Fruit fly (Drosophila melanogaster) whole organism, embryonic: ENCODE data around the gene CG42814.

Experiments used
- ATbp ChIP-seq: fragments of 200-800 bp; sonication (Bioruptor generic); optimal IDR thresholded peaks from 2 replicates; lab custom pipeline; 2017; ENCODE audit warnings: missing biosample characterization, mild to moderate bottlenecking, missing genetic modification characterization, missing genetic modification reagents
- B-H2 ChIP-seq: fragments of 200-800 bp; sonication (Bioruptor generic); optimal IDR thresholded peaks from 2 replicates; lab custom pipeline; 2018; ENCODE audit warnings: missing biosample characterization, mild to moderate bottlenecking, missing genetic modification characterization
- BtbVII ChIP-seq: fragments of 200-800 bp; sonication (Bioruptor generic); optimal IDR thresholded peaks from 3 replicates; lab custom pipeline; 2017; ENCODE audit warnings: missing biosample characterization, mild to moderate bottlenecking, missing genetic modification characterization
- CG10147 ChIP-seq: fragments of 200-800 bp; sonication (Bioruptor generic); optimal IDR thresholded peaks from 2 replicates; lab custom pipeline; 2019; ENCODE audit warnings: missing biosample characterization, mild to moderate bottlenecking, missing genetic modification characterization, moderate library complexity
- CG10274 ChIP-seq: fragments of 200-800 bp; sonication (Bioruptor generic); optimal IDR thresholded peaks from 3 replicates; lab custom pipeline; 2017; ENCODE audit warnings: missing biosample characterization, mild to moderate bottlenecking, missing genetic modification characterization
- CG14667 ChIP-seq: fragments of 200-800 bp; sonication (Bioruptor generic); IDR thresholded peaks from 2 replicates; pipeline ENCODE4 v1.3.6; 2022; ENCODE audit warnings: missing biosample characterization, missing genetic modification characterization
- CG2116 ChIP-seq: fragments of 200-800 bp; sonication (Bioruptor generic); optimal IDR thresholded peaks from 3 replicates; lab custom pipeline; 2018; ENCODE audit warnings: missing biosample characterization, mild to moderate bottlenecking, missing genetic modification characterization
- CG31365 ChIP-seq: fragments of 200-800 bp; sonication (Bioruptor generic); optimal IDR thresholded peaks from 2 replicates; lab custom pipeline; 2018; ENCODE audit warnings: missing biosample characterization, mild to moderate bottlenecking, missing genetic modification characterization
- CG34224 ChIP-seq: fragments of 200-800 bp; sonication (Bioruptor generic); IDR thresholded peaks from 3 replicates; pipeline ENCODE4 v1.3.6; 2022; ENCODE audit warnings: missing biosample characterization, missing genetic modification characterization; ENCODE audit not compliant: partially characterized antibody
- CG7556 ChIP-seq: fragments of 200-800 bp; sonication (Bioruptor generic); optimal IDR thresholded peaks from 2 replicates; lab custom pipeline; 2017; ENCODE audit warnings: missing biosample characterization, mild to moderate bottlenecking, missing genetic modification characterization
- CG9876 ChIP-seq: fragments of 200-800 bp; sonication (Bioruptor generic); optimal IDR thresholded peaks from 2 replicates; lab custom pipeline; 2016; ENCODE audit warnings: missing biosample characterization, missing genetic modification characterization
- Dip2 ChIP-seq: fragments of 200-800 bp; sonication (Bioruptor generic); IDR thresholded peaks from 2 replicates; pipeline ENCODE4 v1.3.6; 2022; ENCODE audit warnings: missing biosample characterization, missing genetic modification characterization
- Dll ChIP-seq: fragments of 200-800 bp; sonication (Bioruptor generic); IDR thresholded peaks from 4 replicates; pipeline ENCODE4 v1.3.6; 2022; ENCODE audit warnings: missing biosample characterization, missing genetic modification characterization; ENCODE audit not compliant: partially characterized antibody
- Elba2 ChIP-seq: fragments of 200-800 bp; sonication (Bioruptor generic); optimal IDR thresholded peaks from 3 replicates; lab custom pipeline; 2016; ENCODE audit warnings: missing biosample characterization, missing genetic modification characterization
- Fer1 ChIP-seq: fragments of 200-800 bp; sonication (Bioruptor generic); optimal IDR thresholded peaks from 2 replicates; lab custom pipeline; 2017; ENCODE audit warnings: missing biosample characterization, mild to moderate bottlenecking, missing genetic modification characterization
- H2.0 ChIP-seq: fragments of 200-800 bp; sonication (Bioruptor generic); IDR thresholded peaks from 2 replicates; pipeline ENCODE4 v1.3.6; 2022; ENCODE audit warnings: missing biosample characterization, missing genetic modification characterization
- HLH4C ChIP-seq: fragments of 200-800 bp; sonication (Bioruptor generic); IDR thresholded peaks from 3 replicates; pipeline ENCODE4 v1.3.6; 2022; ENCODE audit warnings: missing biosample characterization, missing genetic modification characterization; ENCODE audit not compliant: partially characterized antibody
- HLH54F ChIP-seq: fragments of 200-800 bp; sonication (Bioruptor generic); optimal IDR thresholded peaks from 3 replicates; lab custom pipeline; 2016; ENCODE audit warnings: missing biosample characterization, missing genetic modification characterization
- Hmr ChIP-seq: fragments of 200-800 bp; sonication (Bioruptor generic); optimal IDR thresholded peaks from 3 replicates; lab custom pipeline; 2017; ENCODE audit warnings: mild to moderate bottlenecking, missing biosample characterization, missing genetic modification reagents, missing genetic modification characterization
- Hr51 ChIP-seq, 2 experiments: fragments of 200-800 bp; sonication (Bioruptor generic); optimal IDR thresholded peaks; 2 replicates in 1 of 2; 3 replicates in 1 of 2; lab custom pipeline; 2016 to 2018; ENCODE audit warnings: missing biosample characterization in 2 of 2, missing genetic modification characterization in 2 of 2, mild to moderate bottlenecking in 1 of 2, moderate library complexity in 1 of 2
- Jarid2 ChIP-seq: fragments of 200-800 bp; sonication (Bioruptor generic); optimal IDR thresholded peaks from 3 replicates; lab custom pipeline; 2017; ENCODE audit warnings: mild to moderate bottlenecking, missing biosample characterization, missing genetic modification reagents, missing genetic modification characterization
- Lhr ChIP-seq: fragments of 200-800 bp; sonication (Bioruptor generic); optimal IDR thresholded peaks from 3 replicates; lab custom pipeline; 2017; ENCODE audit warnings: mild to moderate bottlenecking, missing biosample characterization, missing genetic modification reagents, missing genetic modification characterization
- Myb ChIP-seq: fragments of 200-800 bp; sonication (Bioruptor generic); optimal IDR thresholded peaks from 2 replicates; lab custom pipeline; 2016; ENCODE audit warnings: missing biosample characterization, missing genetic modification characterization
- Nf-YB ChIP-seq: fragments of 200-800 bp; sonication (Bioruptor generic); optimal IDR thresholded peaks from 3 replicates; lab custom pipeline; 2019; ENCODE audit warnings: missing biosample characterization, mild to moderate bottlenecking, missing genetic modification characterization, moderate library complexity
- Side ChIP-seq: fragments of 200-800 bp; sonication (Bioruptor generic); optimal IDR thresholded peaks from 2 replicates; lab custom pipeline; 2016; ENCODE audit warnings: missing biosample characterization, missing genetic modification characterization
- Sin3A ChIP-seq: fragments of >200 bp; optimal IDR thresholded peaks from 2 replicates; lab custom pipeline; 2018
- Spps ChIP-seq: fragments of 200-800 bp; sonication (Bioruptor generic); optimal IDR thresholded peaks from 2 replicates; lab custom pipeline; 2018; ENCODE audit warnings: missing biosample characterization, mild to moderate bottlenecking, missing genetic modification characterization
- Sry-β ChIP-seq: fragments of 200-800 bp; sonication (Bioruptor generic); optimal IDR thresholded peaks from 2 replicates; lab custom pipeline; 2018; ENCODE audit warnings: missing biosample characterization, mild to moderate bottlenecking, missing genetic modification characterization, moderate library complexity
- Sry-δ ChIP-seq: fragments of 200-800 bp; sonication (Bioruptor generic); optimal IDR thresholded peaks from 2 replicates; lab custom pipeline; 2016; ENCODE audit warnings: missing biosample characterization, missing genetic modification characterization
- Ssrp ChIP-seq: fragments of 200-800 bp; sonication (Bioruptor generic); optimal IDR thresholded peaks from 2 replicates; lab custom pipeline; 2018; ENCODE audit warnings: missing biosample characterization, mild to moderate bottlenecking, missing genetic modification characterization, moderate library complexity
- Usf ChIP-seq: fragments of 200-800 bp; sonication (Bioruptor generic); optimal IDR thresholded peaks from 2 replicates; lab custom pipeline; 2017; ENCODE audit warnings: missing genotype, missing biosample characterization, missing genetic modification characterization
- Xbp1 ChIP-seq: fragments of 200-800 bp; sonication (Bioruptor generic); optimal IDR thresholded peaks from 3 replicates; lab custom pipeline; 2016; ENCODE audit warnings: missing biosample characterization, mild to moderate bottlenecking, missing genetic modification characterization
- aop ChIP-seq: fragments of 200-800 bp; sonication (Bioruptor generic); IDR thresholded peaks from 2 replicates; pipeline ENCODE4 v1.3.6; 2022; ENCODE audit warnings: missing biosample characterization, missing genetic modification characterization
- cad ChIP-seq: fragments of >200 bp; optimal IDR thresholded peaks from 2 replicates; lab custom pipeline; 2017; ENCODE audit warnings: missing biosample characterization, missing genetic modification characterization
- cg ChIP-seq: fragments of 200-800 bp; sonication (Bioruptor generic); optimal IDR thresholded peaks from 3 replicates; lab custom pipeline; 2019; ENCODE audit warnings: missing biosample characterization, mild to moderate bottlenecking, missing genetic modification characterization, moderate library complexity
- chif ChIP-seq, 2 experiments: fragments of 200-800 bp; sonication (Bioruptor generic); optimal IDR thresholded peaks; 3 replicates each; lab custom pipeline; 2016; ENCODE audit warnings: missing biosample characterization in 2 of 2, missing genetic modification characterization in 2 of 2
- grau ChIP-seq: fragments of 200-800 bp; optimal IDR thresholded peaks from 3 replicates; lab custom pipeline; 2019; ENCODE audit warnings: missing biosample characterization, mild to moderate bottlenecking, missing genetic modification characterization, moderate library complexity
- hbn ChIP-seq: fragments of 200-800 bp; sonication (Bioruptor generic); IDR thresholded peaks from 2 replicates; pipeline ENCODE4 v1.3.6; 2022; ENCODE audit warnings: missing biosample characterization, missing genetic modification characterization; ENCODE audit not compliant: partially characterized antibody
- jigr1 ChIP-seq: fragments of 200-800 bp; sonication (Bioruptor generic); IDR thresholded peaks from 3 replicates; pipeline ENCODE4 v1.3.6; 2022; ENCODE audit warnings: missing biosample characterization, missing genetic modification characterization
- kni ChIP-seq: fragments of 200-800 bp; sonication (Bioruptor generic); optimal IDR thresholded peaks from 3 replicates; lab custom pipeline; 2017; ENCODE audit warnings: mild to moderate bottlenecking, missing biosample characterization, missing genetic modification reagents, missing genetic modification characterization
- knrl ChIP-seq: fragments of 200-800 bp; sonication (Bioruptor generic); IDR thresholded peaks from 3 replicates; pipeline ENCODE4 v1.3.6; 2022; ENCODE audit warnings: missing biosample characterization, missing genetic modification characterization; ENCODE audit not compliant: partially characterized antibody
- otp ChIP-seq: fragments of 200-800 bp; sonication (Bioruptor generic); IDR thresholded peaks from 3 replicates; pipeline ENCODE4, ENCODE4 v1.3.6; 2022; ENCODE audit warnings: missing biosample characterization, missing genetic modification characterization
- psq ChIP-seq: fragments of 200-800 bp; sonication (Bioruptor generic); optimal IDR thresholded peaks from 2 replicates; lab custom pipeline; 2017; ENCODE audit warnings: missing biosample characterization, missing genetic modification characterization
- pum ChIP-seq: fragments of 200-800 bp; sonication (Bioruptor generic); optimal IDR thresholded peaks from 2 replicates; lab custom pipeline; 2016; ENCODE audit warnings: missing biosample characterization, missing genetic modification characterization
- sens ChIP-seq: fragments of 200-800 bp; sonication (Bioruptor generic); peaks from one replicate; lab custom pipeline; 2016; ENCODE audit warnings: missing biosample characterization, missing genetic modification characterization
- shn ChIP-seq: fragments of 200-800 bp; sonication (Bioruptor generic); optimal IDR thresholded peaks from 3 replicates; lab custom pipeline; 2016; ENCODE audit warnings: missing biosample characterization, missing genetic modification characterization
- sug ChIP-seq: fragments of 200-800 bp; optimal IDR thresholded peaks from 2 replicates; lab custom pipeline; 2019; ENCODE audit warnings: missing biosample characterization, mild to moderate bottlenecking, missing genetic modification characterization, moderate library complexity
- tgo ChIP-seq: fragments of 200-800 bp; sonication (Bioruptor generic); IDR thresholded peaks from 3 replicates; pipeline ENCODE4 v1.3.6; 2022; ENCODE audit warnings: missing biosample characterization, missing genetic modification characterization
- tup ChIP-seq: fragments of 200-800 bp; sonication (Bioruptor generic); optimal IDR thresholded peaks from 2 replicates; lab custom pipeline; 2016; ENCODE audit warnings: missing biosample characterization, mild to moderate bottlenecking, missing genetic modification characterization, moderate library complexity
- vnd ChIP-seq: fragments of 200-800 bp; sonication (Bioruptor generic); IDR thresholded peaks from 3 replicates; pipeline ENCODE4 v1.3.6; 2022; ENCODE audit warnings: missing biosample characterization, missing genetic modification characterization; ENCODE audit not compliant: partially characterized antibody
- zf30C ChIP-seq: fragments of 200-800 bp; sonication (Bioruptor generic); optimal IDR thresholded peaks from 3 replicates; lab custom pipeline; 2018; ENCODE audit warnings: missing biosample characterization, mild to moderate bottlenecking, missing genetic modification characterization

The CG42814 gene

dm6 chr3R:27245401-27245757 is 16.1 kb upstream of the CG42814 start (continued):
- no peak for TF ChIP-seq tup (GFP tag; lab: Kevin White, UChicago)
- TF ChIP-seq sug (tag; lab: Kevin White, UChicago) = no peak
- TF ChIP-seq Usf (GFP tag; lab: Kevin White, UChicago) = no peak
- TF ChIP-seq CG34224 (GFP tag; lab: Robert Waterston, UW) = 0 out of 3 replicates have a peak, but pooled peaks have one; percentile 33
- TF ChIP-seq grau (tag; lab: Kevin White, UChicago) = peak; percentile 10
- TF ChIP-seq Sry-β (GFP tag; lab: Kevin White, UChicago) = no peak
- no peak for TF ChIP-seq Spps
- TF ChIP-seq CG9876 (GFP tag; lab: Kevin White, UChicago) = no peak
- no peak for TF ChIP-seq cad (GFP tag; lab: Kevin White, UChicago)
- no peak for TF ChIP-seq psq (GFP tag; lab: Kevin White, UChicago)
- TF ChIP-seq BtbVII (GFP tag; lab: Kevin White, UChicago) = no peak
- no peak for TF ChIP-seq Jarid2 (GFP tag; lab: Kevin White, UChicago)
- no peak for TF ChIP-seq knrl (GFP tag; lab: Robert Waterston, UW)
- peak; percentile 27 for TF ChIP-seq Nf-YB
- no peak for TF ChIP-seq CG14667 (GFP tag; lab: Robert Waterston, UW)
- no peak for TF ChIP-seq Hmr
- TF ChIP-seq CG7556 = no peak
- TF ChIP-seq HLH4C = no peak
- no peak for TF ChIP-seq Lhr (GFP tag; lab: Kevin White, UChicago)
- no peak for TF ChIP-seq otp (GFP tag; lab: Robert Waterston, UW)
- no peak for TF ChIP-seq HLH54F (GFP tag; lab: Kevin White, UChicago)
- no peak for TF ChIP-seq CG10274
- TF ChIP-seq Hr51 (GFP tag; optimal IDR thresholded peaks at IDR 0.05; lab: Kevin White, UChicago) = no peak
- peak; percentile 47 for TF ChIP-seq Myb (GFP tag; lab: Kevin White, UChicago)
- TF ChIP-seq ATbp (GFP tag; lab: Kevin White, UChicago) = no peak
- TF ChIP-seq Ssrp (tag; lab: Kevin White, UChicago) = no peak
- TF ChIP-seq Xbp1 (GFP tag; lab: Kevin White, UChicago) = no peak
- no peak for TF ChIP-seq sens (GFP tag; lab: Kevin White, UChicago)
- TF ChIP-seq H2.0 (GFP tag; lab: Robert Waterston, UW) = no peak
- TF ChIP-seq CG2116 (GFP tag; lab: Kevin White, UChicago) = no peak
- TF ChIP-seq tgo (GFP tag; lab: Robert Waterston, UW) = 0 out of 3 replicates have a peak, but pooled peaks have one; percentile 19
- no peak for TF ChIP-seq Dip2
- no peak for TF ChIP-seq hbn (GFP tag; lab: Robert Waterston, UW)
- TF ChIP-seq aop (GFP tag; lab: Robert Waterston, UW) = no peak
- TF ChIP-seq B-H2 (GFP tag; lab: Kevin White, UChicago) = no peak
- no peak for TF ChIP-seq jigr1
- TF ChIP-seq Dll = no peak
- no peak for TF ChIP-seq CG10147 (GFP tag; lab: Kevin White, UChicago)
- TF ChIP-seq zf30C (GFP tag; lab: Kevin White, UChicago) = no peak
- TF ChIP-seq Elba2 (GFP tag; lab: Kevin White, UChicago) = peak; percentile 39
- TF ChIP-seq vnd (GFP tag; lab: Robert Waterston, UW) = no peak
- TF ChIP-seq CG31365 (tag; lab: Kevin White, UChicago) = no peak
- peak in 1 of 2 experiments; percentile 17 for TF ChIP-seq chif (GFP tag; optimal IDR thresholded peaks at IDR 0.05; lab: Kevin White, UChicago)
- TF ChIP-seq kni (GFP tag; lab: Kevin White, UChicago) = no peak
- peak; percentile 70 for TF ChIP-seq cg (GFP tag; lab: Kevin White, UChicago)
- no peak for TF ChIP-seq pum
- TF ChIP-seq Side (GFP tag; lab: Kevin White, UChicago) = no peak
- TF ChIP-seq Sry-δ = peak; percentile 16
- peak; percentile 49 for TF ChIP-seq shn (GFP tag; lab: Kevin White, UChicago)
- TF ChIP-seq Fer1 (GFP tag; lab: Kevin White, UChicago) = no peak
- TF ChIP-seq Sin3A (lab: Kevin White, UChicago) = peak; percentile 0
